Fruit fly (Drosophila melanogaster) whole organism, prepupa: ENCODE measurements around the gene CG13711.

ENCODE experiments used
- CG10631 ChIP-seq: fragments of 200-800 bp; sonication (Bioruptor generic); optimal IDR thresholded peaks from 2 replicates; lab custom pipeline; 2016; ENCODE audit warnings: missing biosample characterization, missing genetic modification characterization
- CG10669 ChIP-seq: fragments of 200-800 bp; sonication (Bioruptor generic); optimal IDR thresholded peaks from 3 replicates; lab custom pipeline; 2018; ENCODE audit warnings: missing biosample characterization, mild to moderate bottlenecking, missing genetic modification characterization, moderate library complexity
- CG11294 ChIP-seq: fragments of 200-800 bp; sonication (Bioruptor generic); IDR thresholded peaks from 2 replicates; pipeline ENCODE4 v1.3.6; 2022; ENCODE audit warnings: missing biosample characterization, missing genetic modification characterization
- CG11762 ChIP-seq: fragments of 200-800 bp; sonication (Bioruptor generic); optimal IDR thresholded peaks from 3 replicates; lab custom pipeline; 2016; ENCODE audit warnings: missing biosample characterization, missing genetic modification characterization; ENCODE audit not compliant: insufficient read depth
- CG11902 ChIP-seq: fragments of 200-800 bp; sonication (Bioruptor generic); optimal IDR thresholded peaks from 3 replicates; lab custom pipeline; 2016; ENCODE audit warnings: missing biosample characterization, missing genetic modification characterization
- CG15336 ChIP-seq: fragments of 200-800 bp; sonication (Bioruptor generic); IDR thresholded peaks from 2 replicates; pipeline ENCODE4 v1.3.6; 2022; ENCODE audit warnings: missing biosample characterization, missing genetic modification characterization
- CG1621 ChIP-seq: fragments of 200-800 bp; sonication (Bioruptor generic); optimal IDR thresholded peaks from 3 replicates; lab custom pipeline; 2018; ENCODE audit warnings: missing biosample characterization, mild to moderate bottlenecking, missing genetic modification characterization
- CG3032 ChIP-seq: fragments of 200-800 bp; optimal IDR thresholded peaks from 2 replicates; lab custom pipeline; 2019; ENCODE audit warnings: missing biosample characterization, mild to moderate bottlenecking, missing genetic modification characterization, moderate library complexity
- CG31627 ChIP-seq: fragments of 200-800 bp; sonication (Bioruptor generic); optimal IDR thresholded peaks from 3 replicates; lab custom pipeline; 2016; ENCODE audit warnings: missing biosample characterization, missing genetic modification characterization
- CG34406 ChIP-seq: fragments of 200-800 bp; sonication (Bioruptor generic); optimal IDR thresholded peaks from 3 replicates; lab custom pipeline; 2016; ENCODE audit warnings: missing biosample characterization, missing genetic modification characterization
- CG3919 ChIP-seq: fragments of 200-800 bp; sonication (Bioruptor generic); optimal IDR thresholded peaks from 3 replicates; lab custom pipeline; 2016; ENCODE audit warnings: missing biosample characterization, missing genetic modification characterization
- CG4318 ChIP-seq: fragments of 200-800 bp; sonication (Bioruptor generic); optimal IDR thresholded peaks from 3 replicates; lab custom pipeline; 2017; ENCODE audit warnings: missing biosample characterization, mild to moderate bottlenecking, missing genetic modification characterization
- CG6163 ChIP-seq: fragments of 200-800 bp; sonication (Bioruptor generic); IDR thresholded peaks from 3 replicates; pipeline ENCODE4 v1.3.6; 2022; ENCODE audit warnings: missing biosample characterization, missing genetic modification characterization
- CG6276 ChIP-seq: fragments of 200-800 bp; sonication (Bioruptor generic); optimal IDR thresholded peaks from 2 replicates; lab custom pipeline; 2017; ENCODE audit warnings: missing biosample characterization, mild to moderate bottlenecking, missing genetic modification characterization
- CG6792 ChIP-seq: fragments of 200-800 bp; sonication (Bioruptor generic); optimal IDR thresholded peaks from 3 replicates; lab custom pipeline; 2016; ENCODE audit warnings: missing biosample characterization, missing genetic modification characterization
- CG6808 ChIP-seq: fragments of 200-800 bp; sonication (Bioruptor generic); optimal IDR thresholded peaks from 3 replicates; lab custom pipeline; 2017; ENCODE audit warnings: missing biosample characterization, missing genetic modification characterization, mild to moderate bottlenecking, moderate library complexity, missing genetic modification reagents
- CG7368 ChIP-seq: fragments of 200-800 bp; sonication (Bioruptor generic); optimal IDR thresholded peaks from 3 replicates; lab custom pipeline; 2016; ENCODE audit warnings: missing biosample characterization, missing genetic modification characterization
- CG8119 ChIP-seq: fragments of 200-800 bp; sonication (Bioruptor generic); IDR thresholded peaks from 3 replicates; pipeline ENCODE4 v1.3.6; 2022; ENCODE audit warnings: missing biosample characterization, missing genetic modification characterization
- CG8632 ChIP-seq: fragments of 200-800 bp; sonication (Bioruptor generic); optimal IDR thresholded peaks from 3 replicates; lab custom pipeline; 2016; ENCODE audit warnings: missing biosample characterization, missing genetic modification characterization
- Eip75B ChIP-seq: fragments of 200-800 bp; sonication (Bioruptor generic); optimal IDR thresholded peaks from 3 replicates; lab custom pipeline; 2016; ENCODE audit warnings: missing biosample characterization, missing genetic modification characterization
- Eip78C ChIP-seq: fragments of 200-800 bp; sonication (Bioruptor generic); peaks from one replicate; lab custom pipeline; 2016; ENCODE audit warnings: missing biosample characterization, missing genetic modification characterization
- Eip93F ChIP-seq: fragments of 200-800 bp; sonication (Bioruptor generic); optimal IDR thresholded peaks from 2 replicates; lab custom pipeline; 2016; ENCODE audit warnings: missing biosample characterization, mild to moderate bottlenecking, missing genetic modification characterization
- Ets96B ChIP-seq: fragments of 200-800 bp; optimal IDR thresholded peaks from 2 replicates; lab custom pipeline; 2019; ENCODE audit warnings: missing biosample characterization, mild to moderate bottlenecking, missing genetic modification characterization, moderate library complexity
- Hr38 ChIP-seq: sonication (Bioruptor generic); optimal IDR thresholded peaks from 2 replicates; lab custom pipeline; 2016; ENCODE audit warnings: missing biosample characterization, missing genetic modification characterization
- Hr39 ChIP-seq: fragments of 200-800 bp; sonication (Bioruptor generic); optimal IDR thresholded peaks from 2 replicates; lab custom pipeline; 2016; ENCODE audit warnings: missing biosample characterization, missing genetic modification characterization
- Lpt ChIP-seq: fragments of 200-800 bp; sonication (Bioruptor generic); optimal IDR thresholded peaks from 3 replicates; lab custom pipeline; 2016; ENCODE audit warnings: missing biosample characterization, missing genetic modification characterization
- OdsH ChIP-seq: fragments of 200-800 bp; sonication (Bioruptor generic); optimal IDR thresholded peaks from 3 replicates; lab custom pipeline; 2016; ENCODE audit warnings: missing biosample characterization, missing genetic modification characterization
- Smox ChIP-seq: fragments of 200-800 bp; sonication (Bioruptor generic); optimal IDR thresholded peaks from 3 replicates; lab custom pipeline; 2016; ENCODE audit warnings: missing biosample characterization, missing genetic modification characterization
- Sox102F ChIP-seq: fragments of 200-800 bp; sonication (Bioruptor generic); optimal IDR thresholded peaks from 2 replicates; lab custom pipeline; 2016; ENCODE audit warnings: missing biosample characterization, mild to moderate bottlenecking, missing genetic modification characterization
- achi ChIP-seq: fragments of 200-800 bp; sonication (Bioruptor generic); optimal IDR thresholded peaks from 3 replicates; lab custom pipeline; 2016; ENCODE audit warnings: missing biosample characterization, missing genetic modification characterization
- dac ChIP-seq: fragments of 200-800 bp; sonication (Bioruptor generic); optimal IDR thresholded peaks from 2 replicates; lab custom pipeline; 2017; ENCODE audit warnings: missing biosample characterization, mild to moderate bottlenecking, missing genetic modification characterization
- dsx ChIP-seq: fragments of 200-800 bp; optimal IDR thresholded peaks from 3 replicates; lab custom pipeline; 2019; ENCODE audit warnings: missing biosample characterization, mild to moderate bottlenecking, missing genetic modification characterization, moderate library complexity; ENCODE audit not compliant: poor library complexity, severe bottlenecking
- esn ChIP-seq: fragments of 200-800 bp; sonication (Bioruptor generic); optimal IDR thresholded peaks from 2 replicates; lab custom pipeline; 2016; ENCODE audit warnings: missing biosample characterization, mild to moderate bottlenecking, missing genetic modification characterization, moderate library complexity
- fd85E ChIP-seq: fragments of 200-800 bp; sonication (Bioruptor generic); optimal IDR thresholded peaks from 3 replicates; lab custom pipeline; 2016; ENCODE audit warnings: missing biosample characterization, missing genetic modification characterization
- lz ChIP-seq: fragments of 200-800 bp; sonication (Bioruptor generic); optimal IDR thresholded peaks from 3 replicates; lab custom pipeline; 2016; ENCODE audit warnings: missing biosample characterization, missing genetic modification characterization
- net ChIP-seq: fragments of 200-800 bp; sonication (Bioruptor generic); optimal IDR thresholded peaks from 3 replicates; lab custom pipeline; 2016; ENCODE audit warnings: missing biosample characterization, missing genetic modification characterization
- pdm3 ChIP-seq: fragments of 200-800 bp; sonication (Bioruptor generic); optimal IDR thresholded peaks from 3 replicates; lab custom pipeline; 2016; ENCODE audit warnings: missing biosample characterization, missing genetic modification characterization
- salr ChIP-seq, 2 experiments: fragments of 200-800 bp; sonication (Bioruptor generic); optimal IDR thresholded peaks; 3 replicates each; lab custom pipeline; 2016 to 2018; ENCODE audit warnings: missing biosample characterization in 2 of 2, missing genetic modification characterization in 2 of 2, mild to moderate bottlenecking in 1 of 2
- spab ChIP-seq: fragments of 200-800 bp; sonication (Bioruptor generic); optimal IDR thresholded peaks from 2 replicates; lab custom pipeline; 2017; ENCODE audit warnings: missing biosample characterization, mild to moderate bottlenecking, missing genetic modification characterization, missing genetic modification reagents
- ss ChIP-seq, 2 experiments: fragments of 200-800 bp; sonication (Bioruptor generic); optimal IDR thresholded peaks; 2 replicates in 1 of 2; 3 replicates in 1 of 2; lab custom pipeline; 2017 to 2018; ENCODE audit warnings: mild to moderate bottlenecking in 2 of 2, missing biosample characterization in 2 of 2, missing genetic modification characterization in 2 of 2, moderate library complexity in 1 of 2
- svp ChIP-seq: fragments of 200-800 bp; sonication (Bioruptor generic); peaks from one replicate; lab custom pipeline; 2016; ENCODE audit warnings: missing biosample characterization, missing genetic modification characterization
- topi ChIP-seq: fragments of 200-800 bp; sonication (Bioruptor generic); optimal IDR thresholded peaks from 3 replicates; lab custom pipeline; 2016; ENCODE audit warnings: missing biosample characterization, missing genetic modification characterization

Gene CG13711

dm6 chr3L:4721886-4722285 is 35.8 kb upstream of the CG13711 start (continued):
- TF ChIP-seq lz (GFP tag; lab: Kevin White, UChicago) (no peak), CG6276 (GFP tag; lab: Kevin White, UChicago) (peak; percentile 89), CG11902 (GFP tag; lab: Kevin White, UChicago) (no peak), dsx (GFP tag; lab: Kevin White, UChicago) (peak; percentile 48), achi (GFP tag; lab: Kevin White, UChicago) (peak; percentile 80), CG11294 (GFP tag; lab: Robert Waterston, UW) (peak; percentile 75), CG6808 (GFP tag; lab: Kevin White, UChicago) (peak; percentile 23), ss (GFP tag; optimal IDR thresholded peaks at IDR 0.05; lab: Kevin White, UChicago) (peak; percentile 36 to 37), CG34406 (GFP tag; lab: Kevin White, UChicago) (peak; percentile 68), pdm3 (peak; percentile 68), CG3032 (tag; lab: Kevin White, UChicago) (peak; percentile 68), CG10631 (GFP tag; lab: Kevin White, UChicago) (peak; percentile 80), fd85E (GFP tag; lab: Kevin White, UChicago) (no peak), CG1621 (tag; lab: Kevin White, UChicago) (peak; percentile 31), Ets96B (peak; percentile 60), Eip78C (peak; percentile 94), CG10669 (GFP tag; lab: Kevin White, UChicago) (peak; percentile 40), CG15336 (GFP tag; lab: Robert Waterston, UW) (peak; percentile 94), Eip93F (no peak), CG8632 (GFP tag; lab: Kevin White, UChicago) (peak; percentile 65), Hr38 (no peak), Eip75B (peak; percentile 72), net (GFP tag; lab: Kevin White, UChicago) (peak; percentile 76), dac (GFP tag; lab: Kevin White, UChicago) (peak; percentile 74), topi (peak; percentile 30), OdsH (GFP tag; lab: Kevin White, UChicago) (peak; percentile 84), CG3919 (peak; percentile 82), esn (GFP tag; lab: Kevin White, UChicago) (peak; percentile 24), CG4318 (GFP tag; lab: Kevin White, UChicago) (peak; percentile 82), spab (GFP tag; lab: Kevin White, UChicago) (peak; percentile 60), Lpt (GFP tag; lab: Kevin White, UChicago) (peak; percentile 83), Hr39 (GFP tag; lab: Kevin White, UChicago) (no peak), salr (GFP tag; optimal IDR thresholded peaks at IDR 0.05; lab: Kevin White, UChicago) (peak in 1 of 2 experiments; percentile 75)

DNA sequence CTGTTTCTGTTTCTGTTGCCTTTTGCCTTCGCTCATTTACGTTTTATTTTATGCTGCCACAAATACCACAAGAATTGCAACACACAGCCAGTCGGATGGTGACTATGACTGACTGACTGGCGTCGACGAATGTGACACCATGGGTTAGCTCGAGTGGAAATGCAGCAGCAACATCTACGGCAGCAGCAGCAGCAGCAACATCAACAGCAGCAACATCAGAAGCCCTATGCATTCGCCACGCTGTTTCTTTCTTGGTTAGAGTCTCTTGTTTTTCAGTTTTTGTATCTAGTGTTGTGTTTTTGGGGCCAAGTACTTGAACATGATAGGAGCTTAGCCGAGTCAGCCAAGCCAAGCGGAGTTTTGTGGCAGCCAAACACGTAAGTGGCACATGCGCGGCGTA is 27.9 kb upstream of the CG13711 start:
- no peak for TF ChIP-seq Smox (GFP tag; lab: Kevin White, UChicago)
- TF ChIP-seq CG6163 = 0 out of 3 replicates have a peak, but pooled peaks have one; percentile 9
- TF ChIP-seq CG10669 (GFP tag; lab: Kevin White, UChicago) = no peak
- no peak for TF ChIP-seq CG11762 (GFP tag; lab: Kevin White, UChicago)
- TF ChIP-seq CG3919 = no peak
- no peak for TF ChIP-seq svp (GFP tag; lab: Kevin White, UChicago)
- no peak for TF ChIP-seq CG7368 (GFP tag; lab: Kevin White, UChicago)
- 0 out of 3 replicates have a peak, but pooled peaks have one; percentile 23 for TF ChIP-seq CG8119
- TF ChIP-seq Sox102F (GFP tag; lab: Kevin White, UChicago) = no peak
- TF ChIP-seq CG31627 (GFP tag; lab: Kevin White, UChicago) = no peak
- no peak for TF ChIP-seq CG6792 (GFP tag; lab: Kevin White, UChicago)
